Worm (Caenorhabditis elegans) whole organism, young adult: Measurements from ENCODE around the gene F09F7.6.

Experiments used
- F23B12.7 ChIP-seq: sonication (generic microtip); optimal IDR thresholded peaks from 2 replicates; lab custom pipeline; 2017; ENCODE audit warnings: missing genetic modification characterization, mild to moderate bottlenecking, missing compliant biosample characterization, antibody characterized with exemption, moderate library complexity; ENCODE audit not compliant: insufficient read depth
- hrde-1 ChIP-seq: sonication (generic microtip); optimal IDR thresholded peaks from 2 replicates; lab custom pipeline; 2016; ENCODE audit warnings: missing genetic modification characterization, mild to moderate bottlenecking, missing compliant biosample characterization, moderate library complexity, missing genotype, missing genetic modification reagents, borderline replicate concordance
- lag-1 ChIP-seq: fragments of 200-800 bp; sonication (Bioruptor generic); IDR thresholded peaks from 2 replicates; pipeline ENCODE4 v1.3.6; 2022; ENCODE audit warnings: missing genetic modification reagents, missing genetic modification characterization, missing compliant biosample characterization
- unc-130 ChIP-seq: sonication (generic microtip); optimal IDR thresholded peaks from 2 replicates; lab custom pipeline; 2016; ENCODE audit warnings: missing genetic modification reagents, missing genetic modification characterization, missing compliant biosample characterization
- zfh-2 ChIP-seq: fragments of 200-800 bp; sonication (Bioruptor generic); conservative IDR thresholded peaks from 2 replicates; pipeline ENCODE4 v1.3.6; 2022; ENCODE audit warnings: missing genetic modification reagents, missing genetic modification characterization, missing compliant biosample characterization

DNA sequence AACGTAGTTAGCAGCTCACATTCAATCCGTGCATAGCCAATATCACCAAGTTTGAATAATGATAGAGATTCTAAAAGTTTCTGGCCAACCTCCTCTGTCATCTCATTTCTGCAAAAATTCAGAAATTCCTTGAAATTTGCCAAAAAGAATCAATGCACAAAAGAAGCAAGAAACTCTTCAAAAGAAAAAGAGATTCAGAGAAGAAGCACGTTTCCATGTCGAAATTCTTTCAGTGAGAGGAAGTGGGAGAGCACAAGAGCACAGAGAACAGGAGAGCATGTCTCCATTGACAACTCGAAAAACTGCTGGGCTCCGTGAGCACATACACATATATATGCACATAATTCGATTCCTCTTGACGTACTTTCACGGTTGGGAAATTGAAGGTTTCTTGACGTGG lies 34.5 kb downstream of the F09F7.6 start, which contains the start of gene nekl-4:
- TF ChIP-seq zfh-2 (no peak), F23B12.7 (tag; lab: Kevin White, UChicago) (no peak), unc-130 (GFP tag; lab: Kevin White, UChicago) (no peak), lag-1 (no peak), hrde-1 (no peak)
